Fruit fly (Drosophila melanogaster) whole organism, wandering third instar larva: ENCODE results near the gene CG14424.
A peak's percentile ranks its signal among the peaks of the same experiment; 100 is the strongest.

Experiments used
- CG32264 ChIP-seq: fragments of 200-800 bp; sonication (Bioruptor generic); optimal IDR thresholded peaks from 2 replicates; lab custom pipeline; 2016; ENCODE audit warnings: missing biosample characterization, missing genetic modification characterization
- CG9705 ChIP-seq: fragments of 200-800 bp; sonication (Bioruptor generic); optimal IDR thresholded peaks from 2 replicates; lab custom pipeline; 2018; ENCODE audit warnings: missing biosample characterization, mild to moderate bottlenecking, missing genetic modification characterization
- CrebA ChIP-seq: fragments of 200-800 bp; sonication (Bioruptor generic); optimal IDR thresholded peaks from 2 replicates; lab custom pipeline; 2016; ENCODE audit warnings: missing biosample characterization, mild to moderate bottlenecking, missing genetic modification characterization, borderline replicate concordance
- Dfd ChIP-seq: fragments of >200 bp; optimal IDR thresholded peaks from 2 replicates; lab custom pipeline; 2017; ENCODE audit warnings: missing biosample characterization, missing genetic modification characterization
- Dif ChIP-seq: fragments of 200-275, 200-300 bp; sonication (Bioruptor generic); optimal IDR thresholded peaks from 2 replicates; lab custom pipeline; 2018; ENCODE audit warnings: missing biosample characterization, missing genetic modification characterization; ENCODE audit not compliant: partially characterized antibody
- GATAd ChIP-seq: sonication (Bioruptor generic); optimal IDR thresholded peaks from 2 replicates; lab custom pipeline; 2016; ENCODE audit warnings: missing biosample characterization, missing genetic modification characterization
- HLH106 ChIP-seq: fragments of 200-800 bp; optimal IDR thresholded peaks from 3 replicates; lab custom pipeline; 2019; ENCODE audit warnings: missing biosample characterization, mild to moderate bottlenecking, missing genetic modification characterization, moderate library complexity
- Hr78 ChIP-seq: fragments of >200 bp; optimal IDR thresholded peaks from 2 replicates; lab custom pipeline; 2017; ENCODE audit warnings: missing biosample characterization, missing genetic modification characterization
- Hr83 ChIP-seq: fragments of 200-300 bp; sonication (Bioruptor generic); optimal IDR thresholded peaks from 2 replicates; lab custom pipeline; 2016; ENCODE audit warnings: missing biosample characterization, mild to moderate bottlenecking, missing genetic modification characterization, moderate library complexity; ENCODE audit not compliant: poor library complexity, severe bottlenecking
- Jra ChIP-seq: sonication (Bioruptor generic); optimal IDR thresholded peaks from 2 replicates; lab custom pipeline; 2016; ENCODE audit warnings: missing biosample characterization, missing genetic modification characterization
- Mio ChIP-seq: sonication (Bioruptor generic); optimal IDR thresholded peaks from 2 replicates; lab custom pipeline; 2016; ENCODE audit warnings: missing biosample characterization, missing genetic modification characterization
- Myc ChIP-seq: fragments of >200 bp; optimal IDR thresholded peaks from 2 replicates; lab custom pipeline; 2017
- OdsH ChIP-seq: fragments of 200-800 bp; sonication (Bioruptor generic); optimal IDR thresholded peaks from 2 replicates; lab custom pipeline; 2016; ENCODE audit warnings: missing biosample characterization, mild to moderate bottlenecking, missing genetic modification characterization
- Sp1 ChIP-seq: fragments of 200-800 bp; sonication (Bioruptor generic); optimal IDR thresholded peaks from 3 replicates; lab custom pipeline; 2019; ENCODE audit warnings: missing biosample characterization, mild to moderate bottlenecking, missing genetic modification characterization, moderate library complexity
- Vsx2 ChIP-seq: fragments of 200-300, 225-300 bp; sonication (Bioruptor generic); optimal IDR thresholded peaks from 2 replicates; lab custom pipeline; 2018; ENCODE audit warnings: missing biosample characterization, missing genetic modification characterization; ENCODE audit not compliant: partially characterized antibody
- br ChIP-seq: fragments of 200-800 bp; sonication (Bioruptor generic); optimal IDR thresholded peaks from 2 replicates; lab custom pipeline; 2016; ENCODE audit warnings: missing biosample characterization, missing genetic modification characterization
- brk ChIP-seq: fragments of 200-800 bp; sonication (Bioruptor generic); optimal IDR thresholded peaks from 2 replicates; lab custom pipeline; 2016; ENCODE audit warnings: missing biosample characterization, mild to moderate bottlenecking, missing genetic modification characterization
- dl ChIP-seq, 2 experiments: fragments of 175-275, 200-275 bp in 1 of 2; fragments of 200-275 bp in 1 of 2; sonication (Bioruptor generic); optimal IDR thresholded peaks; lab custom pipeline; 2018; ENCODE audit warnings: mild to moderate bottlenecking in 2 of 2, missing biosample characterization in 2 of 2, missing genetic modification characterization in 2 of 2, moderate library complexity in 2 of 2; ENCODE audit not compliant: partially characterized antibody in 2 of 2, insufficient read depth in 1 of 2
- dmrt93B ChIP-seq: fragments of 200-800 bp; sonication (Bioruptor generic); optimal IDR thresholded peaks from 2 replicates; lab custom pipeline; 2018; ENCODE audit warnings: missing biosample characterization, mild to moderate bottlenecking, missing genetic modification characterization
- dsf ChIP-seq: sonication (Bioruptor generic); optimal IDR thresholded peaks from 2 replicates; lab custom pipeline; 2016; ENCODE audit warnings: missing biosample characterization, missing genetic modification characterization, borderline replicate concordance
- ey ChIP-seq: fragments of 200-800 bp; sonication (Bioruptor generic); optimal IDR thresholded peaks from 2 replicates; lab custom pipeline; 2016; ENCODE audit warnings: missing biosample characterization, missing genetic modification characterization
- foxo ChIP-seq, 2 experiments: fragments of 200-800 bp; sonication (Bioruptor generic); optimal IDR thresholded peaks; 2 replicates in 1 of 2; 3 replicates in 1 of 2; lab custom pipeline; 2016 to 2017; ENCODE audit warnings: missing biosample characterization in 2 of 2, missing genetic modification characterization in 2 of 2
- fru ChIP-seq: fragments of 200-800 bp; sonication (Bioruptor generic); optimal IDR thresholded peaks from 3 replicates; lab custom pipeline; 2016; ENCODE audit warnings: missing biosample characterization, mild to moderate bottlenecking, missing genetic modification characterization
- h ChIP-seq: fragments of 200-800 bp; sonication (Bioruptor generic); optimal IDR thresholded peaks from 3 replicates; lab custom pipeline; 2016; ENCODE audit warnings: missing biosample characterization, mild to moderate bottlenecking, missing genetic modification characterization
- lola ChIP-seq: fragments of >200 bp; optimal IDR thresholded peaks from 2 replicates; lab custom pipeline; 2017; ENCODE audit warnings: missing biosample characterization, missing genetic modification characterization
- pan ChIP-seq: fragments of >200 bp; optimal IDR thresholded peaks from 2 replicates; lab custom pipeline; 2017
- psq ChIP-seq: fragments of 200-800 bp; sonication (Bioruptor generic); optimal IDR thresholded peaks from 3 replicates; lab custom pipeline; 2017; ENCODE audit warnings: missing biosample characterization, mild to moderate bottlenecking, missing genetic modification characterization, moderate library complexity
- rgr ChIP-seq: fragments of 200-800 bp; sonication (Bioruptor generic); optimal IDR thresholded peaks from 3 replicates; lab custom pipeline; 2016; ENCODE audit warnings: missing biosample characterization, mild to moderate bottlenecking, missing genetic modification characterization
- sage ChIP-seq: fragments of 200-800 bp; sonication (Bioruptor generic); optimal IDR thresholded peaks from 2 replicates; lab custom pipeline; 2016; ENCODE audit warnings: missing biosample characterization, mild to moderate bottlenecking, missing genetic modification characterization
- tai ChIP-seq: sonication (Bioruptor generic); optimal IDR thresholded peaks from 2 replicates; lab custom pipeline; 2016; ENCODE audit warnings: missing biosample characterization, missing genetic modification characterization
- usp ChIP-seq: fragments of >200 bp; optimal IDR thresholded peaks from 2 replicates; lab custom pipeline; 2017; ENCODE audit warnings: missing biosample characterization, missing genetic modification characterization
- woc ChIP-seq: sonication (Bioruptor generic); optimal IDR thresholded peaks from 2 replicates; lab custom pipeline; 2016; ENCODE audit warnings: missing biosample characterization, mild to moderate bottlenecking, missing genetic modification characterization

Gene CG14424

DNA sequence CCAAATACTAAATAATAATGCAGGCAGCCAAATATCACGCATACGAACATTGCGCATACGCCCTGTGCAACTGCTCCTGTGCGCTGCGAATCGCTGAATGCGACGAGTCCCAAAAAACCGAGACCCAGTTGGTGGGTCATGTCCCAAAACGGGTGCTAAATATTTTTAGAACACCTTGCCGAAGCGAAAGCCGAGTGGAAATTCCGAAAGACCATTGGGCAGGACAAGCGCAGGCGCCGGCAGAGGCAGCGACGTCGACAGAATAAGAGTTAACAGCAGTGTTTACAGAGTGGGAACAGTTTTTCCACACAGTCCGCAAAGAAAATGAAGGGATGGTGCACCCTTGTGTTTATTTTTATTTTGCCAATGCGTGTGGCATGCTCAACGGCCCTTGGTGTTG is 38.8 kb downstream of the CG14424 start:
- TF ChIP-seq OdsH (GFP tag; lab: Kevin White, UChicago), result no peak
- no peak for TF ChIP-seq CrebA (GFP tag; lab: Kevin White, UChicago)
- no peak for TF ChIP-seq Hr83 (GFP tag; lab: Kevin White, UChicago)
- no peak for TF ChIP-seq GATAd

dm6 chrX:2885814-2886213 is 41.2 kb downstream of the CG14424 start, which contains the start of gene CG14419:
TSS of gene CG14419 (minus strand) at chrX:2885914.
- TF ChIP-seq dl (GFP tag; optimal IDR thresholded peaks at IDR 0.05; lab: Kevin White, UChicago; ENCODE audit: insufficient read depth in 1 of 2, partially characterized antibody in 2 of 2), result no peak
- TF ChIP-seq HLH106 (tag; lab: Kevin White, UChicago), result no peak
- no peak for TF ChIP-seq GATAd
- TF ChIP-seq fru (GFP tag; lab: Kevin White, UChicago), result no peak
- TF ChIP-seq brk (GFP tag; lab: Kevin White, UChicago), result no peak
- TF ChIP-seq woc (GFP tag; lab: Kevin White, UChicago), result no peak
- TF ChIP-seq rgr (GFP tag; lab: Kevin White, UChicago), result no peak
- no peak for TF ChIP-seq CG32264
- no peak for TF ChIP-seq pan
- no peak for TF ChIP-seq usp
- TF ChIP-seq CG9705, result no peak
- TF ChIP-seq h, result no peak
- no peak for TF ChIP-seq Hr78 (GFP tag; lab: Kevin White, UChicago)
- no peak for TF ChIP-seq psq (GFP tag; lab: Kevin White, UChicago)
- no peak for TF ChIP-seq Sp1 (GFP tag; lab: Kevin White, UChicago)
- TF ChIP-seq br (GFP tag; lab: Kevin White, UChicago), result no peak

- no peak for TF ChIP-seq brk (GFP tag; lab: Kevin White, UChicago)
- no peak for TF ChIP-seq br (GFP tag; lab: Kevin White, UChicago)
- no peak for TF ChIP-seq Mio (GFP tag; lab: Kevin White, UChicago)
- TF ChIP-seq ey, result no peak
- no peak for TF ChIP-seq lola (GFP tag; lab: Kevin White, UChicago)
- TF ChIP-seq Dif, result no peak
- TF ChIP-seq Myc, result no peak
- TF ChIP-seq dl (GFP tag; optimal IDR thresholded peaks at IDR 0.05; lab: Kevin White, UChicago; ENCODE audit: insufficient read depth in 1 of 2, partially characterized antibody in 2 of 2), result no peak
- no peak for TF ChIP-seq sage (GFP tag; lab: Kevin White, UChicago)
- no peak for TF ChIP-seq foxo (GFP tag; optimal IDR thresholded peaks at IDR 0.05; lab: Kevin White, UChicago)
- no peak for TF ChIP-seq CG9705
- no peak for TF ChIP-seq dsf (GFP tag; lab: Kevin White, UChicago)
- no peak for TF ChIP-seq Jra
- TF ChIP-seq OdsH (GFP tag; lab: Kevin White, UChicago), result no peak
Observed at dm6 chrX:2883561-2883960, 43.5 kb downstream of the CG14424 start, which contains the start of gene CG14418. TSS of gene CG14418 (minus strand) at chrX:2883661.

dm6 chrX:2882516-2882915 is 44.5 kb downstream of the CG14424 start:
- no peak for TF ChIP-seq GATAd
- TF ChIP-seq Dfd (GFP tag; lab: Kevin White, UChicago), result peak; percentile 12

DNA sequence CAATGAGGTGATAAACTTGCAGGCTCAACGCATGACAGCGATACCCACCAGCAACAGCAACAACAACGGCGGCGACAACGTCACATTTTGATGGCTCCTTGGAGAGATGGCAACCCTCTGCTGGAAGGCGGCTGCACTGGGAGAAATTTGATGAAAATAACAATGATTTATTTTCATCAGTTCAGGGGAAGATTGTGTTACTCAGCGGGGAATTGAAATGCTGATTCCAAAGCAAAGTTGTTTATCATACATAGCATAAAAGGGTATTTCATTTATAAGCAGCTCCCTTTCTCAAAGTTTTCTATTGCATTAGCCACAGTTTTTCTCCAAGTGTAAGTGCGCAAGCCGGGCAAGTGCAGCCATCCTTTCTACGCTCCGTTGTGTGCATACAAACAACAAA is 46.4 kb downstream of the CG14424 start:
- TF ChIP-seq brk (GFP tag; lab: Kevin White, UChicago) (no peak), Vsx2 (GFP tag; lab: Kevin White, UChicago) (no peak), woc (GFP tag; lab: Kevin White, UChicago) (no peak), tai (no peak), HLH106 (tag; lab: Kevin White, UChicago) (peak; percentile 24), Dfd (GFP tag; lab: Kevin White, UChicago) (no peak), rgr (GFP tag; lab: Kevin White, UChicago) (peak; percentile 12), foxo (GFP tag; optimal IDR thresholded peaks at IDR 0.05; lab: Kevin White, UChicago) (no peak), ey (peak; percentile 10), h (peak; percentile 7)

dm6 chrX:2877070-2877469 is 50.0 kb downstream of the CG14424 start:
- TF ChIP-seq tai (no peak), fru (GFP tag; lab: Kevin White, UChicago) (no peak), dmrt93B (GFP tag; lab: Kevin White, UChicago) (no peak), Dif (no peak), dl (GFP tag; optimal IDR thresholded peaks at IDR 0.05; lab: Kevin White, UChicago; ENCODE audit: insufficient read depth in 1 of 2, partially characterized antibody in 2 of 2) (no peak), brk (GFP tag; lab: Kevin White, UChicago) (no peak), usp (no peak), rgr (GFP tag; lab: Kevin White, UChicago) (no peak), pan (no peak), CG32264 (no peak), woc (GFP tag; lab: Kevin White, UChicago) (no peak)
